Worm (Caenorhabditis elegans) whole organism, mixed stage, embryonic: ENCODE results near the gene tsp-6.

ENCODE experiments used
- blmp-1 ChIP-seq: fragments of 150-350 bp; optimal IDR thresholded peaks from 2 replicates; lab custom pipeline; 2014; ENCODE audit warnings: missing biosample characterization, missing genetic modification characterization
- ces-1 ChIP-seq: fragments of 150-350 bp; optimal IDR thresholded peaks from 2 replicates; lab custom pipeline; 2014; ENCODE audit warnings: missing biosample characterization, missing genetic modification reagents, missing genetic modification characterization
- drap-1 ChIP-seq: fragments of 200-800 bp; sonication (Bioruptor generic); optimal IDR thresholded peaks from 3 replicates; lab custom pipeline; 2018; ENCODE audit warnings: mild to moderate bottlenecking, missing genetic modification characterization, missing compliant biosample characterization
- elt-1 ChIP-seq: sonication (generic microtip); optimal IDR thresholded peaks from 2 replicates; lab custom pipeline; 2017; ENCODE audit warnings: missing genetic modification characterization, mild to moderate bottlenecking, missing compliant biosample characterization, antibody characterized with exemption, moderate library complexity, borderline replicate concordance; ENCODE audit not compliant: insufficient read depth
- flh-1 ChIP-seq: fragments of 200-800 bp; sonication (Bioruptor generic); optimal IDR thresholded peaks from 2 replicates; lab custom pipeline; 2018; ENCODE audit warnings: mild to moderate bottlenecking, missing genetic modification characterization, moderate library complexity, missing compliant biosample characterization
- lsy-2 ChIP-seq: fragments of 150-350 bp; optimal IDR thresholded peaks from 2 replicates; lab custom pipeline; 2014; ENCODE audit warnings: missing biosample characterization, missing genetic modification characterization
- mab-5 ChIP-seq: fragments of 150-350 bp; optimal IDR thresholded peaks from 2 replicates; lab custom pipeline; 2014; ENCODE audit warnings: missing biosample characterization, missing genetic modification characterization
- nhr-12 ChIP-seq: fragments of 150-350 bp; optimal IDR thresholded peaks from 2 replicates; lab custom pipeline; 2014; ENCODE audit warnings: missing biosample characterization, missing genetic modification characterization
- nhr-2 ChIP-seq: fragments of 150-350 bp; optimal IDR thresholded peaks from 2 replicates; lab custom pipeline; 2014; ENCODE audit warnings: missing biosample characterization, missing genetic modification characterization
- nhr-237 ChIP-seq: fragments of 150-350 bp; optimal IDR thresholded peaks from 2 replicates; lab custom pipeline; 2014; ENCODE audit warnings: missing biosample characterization, missing genetic modification characterization
- pha-4 ChIP-seq: fragments of 150-350 bp; optimal IDR thresholded peaks from 2 replicates; lab custom pipeline; 2018; ENCODE audit warnings: missing biosample characterization, missing genetic modification reagents, missing genetic modification characterization
- snpc-4 ChIP-seq: fragments of 150-350 bp; optimal IDR thresholded peaks from 2 replicates; lab custom pipeline; 2014; ENCODE audit warnings: missing biosample characterization, missing genetic modification characterization
- unc-39 ChIP-seq: fragments of 150-350 bp; optimal IDR thresholded peaks from 2 replicates; lab custom pipeline; 2014; ENCODE audit warnings: missing biosample characterization, missing genetic modification characterization
- unc-62 ChIP-seq: fragments of 150-350 bp; optimal IDR thresholded peaks from 2 replicates; lab custom pipeline; 2014; ENCODE audit warnings: missing biosample characterization, missing genetic modification reagents, missing genetic modification characterization

DNA sequence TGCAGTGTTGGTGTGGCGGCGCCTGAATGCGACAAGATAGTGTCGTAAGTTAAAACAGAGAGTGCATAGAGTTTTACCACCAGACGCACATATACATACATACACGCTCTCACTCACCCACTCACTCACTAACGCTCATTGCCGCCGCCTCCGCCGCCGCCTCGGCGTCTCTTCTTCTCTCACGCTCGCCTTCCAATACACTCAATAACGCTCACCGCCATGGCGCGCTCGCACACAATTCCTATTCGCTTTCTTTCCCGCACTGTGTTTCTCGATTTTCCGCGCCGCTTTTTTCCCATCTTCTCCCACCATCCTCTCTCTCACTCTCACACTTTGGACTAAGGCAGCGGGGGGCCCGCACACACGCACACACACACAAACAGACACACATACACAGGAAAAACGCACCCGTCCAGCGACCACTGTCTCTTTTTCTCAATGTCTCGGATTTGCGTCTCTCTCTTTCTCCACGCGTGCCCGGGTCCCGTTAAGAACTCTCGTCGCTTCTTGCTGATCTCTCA, 32.2 kb downstream of the tsp-6 start, which contains the start of gene kin-29:
- TF ChIP-seq pha-4: peak; percentile 48
- TF ChIP-seq blmp-1 (tag; lab: Kevin White, UChicago): peak; percentile 65
- TF ChIP-seq nhr-237: peak; percentile 69
- no peak for TF ChIP-seq mab-5 (tag; lab: Kevin White, UChicago)
- TF ChIP-seq elt-1: no peak
- TF ChIP-seq unc-62 (GFP tag; lab: Kevin White, UChicago): peak; percentile 72
- TF ChIP-seq ces-1: peak; percentile 61
- TF ChIP-seq unc-39 (tag; lab: Kevin White, UChicago): no peak
- TF ChIP-seq nhr-2 (tag; lab: Kevin White, UChicago): no peak
- TF ChIP-seq lsy-2: peak; percentile 42
- no peak for TF ChIP-seq nhr-12 (tag; lab: Kevin White, UChicago)
- TF ChIP-seq drap-1: peak; percentile 77
- peak; percentile 37 for TF ChIP-seq flh-1 (GFP tag; lab: Kevin White, UChicago)
- TF ChIP-seq snpc-4 (tag; lab: Kevin White, UChicago): no peak
